Fruit fly (Drosophila melanogaster): ENCODE data around the gene fig.

fig gene

DNA sequence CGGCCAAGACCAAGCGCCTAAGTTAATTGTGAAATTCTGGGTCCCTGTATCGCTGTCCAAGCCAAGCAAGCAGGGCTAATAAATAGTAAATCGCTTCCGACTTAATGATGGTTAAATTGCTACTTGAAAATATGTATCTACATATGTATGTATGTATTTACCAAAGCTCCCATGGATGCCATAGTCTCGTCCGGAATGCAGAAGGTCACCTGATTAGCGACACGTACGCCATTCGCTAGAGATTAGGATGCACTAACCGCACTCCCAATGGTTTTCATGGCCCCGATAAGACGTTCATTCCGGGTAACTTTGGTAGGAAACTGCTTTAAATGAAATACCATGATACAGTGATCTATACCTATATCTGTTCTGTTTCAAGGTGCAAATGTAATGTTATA lies 21.5 kb downstream of the fig start:
- TF ChIP-seq CG8119 (GFP tag; IDR thresholded peaks at IDR 0.05) (no peak), Eip78C (GFP tag) (no peak), CG8319 (GFP tag; optimal IDR thresholded peaks at IDR 0.05) (no peak), dsx (GFP tag; optimal IDR thresholded peaks at IDR 0.05; ENCODE audit: poor library complexity, severe bottlenecking) (no peak), CG3919 (GFP tag; optimal IDR thresholded peaks at IDR 0.05) (no peak), CG6163 (GFP tag; IDR thresholded peaks at IDR 0.05) (no peak), Sox14 (GFP tag; optimal IDR thresholded peaks at IDR 0.05) (no peak), esn (GFP tag; optimal IDR thresholded peaks at IDR 0.05) (no peak), CG8632 (GFP tag; optimal IDR thresholded peaks at IDR 0.05) (no peak), Met (GFP tag; optimal IDR thresholded peaks at IDR 0.05) (no peak), eg (GFP tag; IDR thresholded peaks at IDR 0.05) (no peak), CG9139 (GFP tag; optimal IDR thresholded peaks at IDR 0.05) (no peak), lz (GFP tag; optimal IDR thresholded peaks at IDR 0.05) (no peak), achi (GFP tag; optimal IDR thresholded peaks at IDR 0.05) (no peak), Sox15 (GFP tag; optimal IDR thresholded peaks at IDR 0.05) (no peak), CG11294 (GFP tag; IDR thresholded peaks at IDR 0.05) (no peak), acj6 (GFP tag; optimal IDR thresholded peaks at IDR 0.05) (no peak), CG32006 (GFP tag; optimal IDR thresholded peaks at IDR 0.05) (no peak), Ets96B (tag; optimal IDR thresholded peaks at IDR 0.05) (no peak), CG34406 (GFP tag; optimal IDR thresholded peaks at IDR 0.05) (no peak)

DNA sequence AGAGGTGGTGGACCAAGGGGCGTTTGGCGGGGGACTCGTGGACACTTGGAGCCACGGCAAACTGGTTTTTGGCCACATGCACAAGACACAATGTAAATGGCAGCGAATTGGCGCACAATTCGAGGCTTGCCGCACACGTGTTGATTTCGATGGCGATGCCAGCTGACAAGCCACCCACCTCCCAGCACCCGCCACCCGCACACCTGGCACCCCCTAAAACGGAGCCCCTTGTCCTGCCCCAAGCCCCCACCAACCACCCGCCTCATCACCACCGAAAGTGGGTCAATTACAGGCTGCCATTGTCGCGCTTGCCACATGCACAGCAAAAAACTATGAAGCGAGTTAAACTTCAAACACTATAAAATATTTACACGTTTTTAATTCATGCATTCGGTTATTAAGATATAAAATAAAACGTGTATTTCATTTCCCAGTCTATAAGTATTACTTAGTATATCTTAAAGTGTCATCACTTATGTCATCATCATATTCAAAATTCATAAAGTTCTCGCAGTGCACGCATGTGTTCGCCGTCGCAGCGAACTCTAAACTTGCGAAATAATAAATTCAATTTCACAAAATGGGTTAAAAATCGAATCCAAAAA lies 22.0 kb downstream of the fig start:
- peak; percentile 68 for TF ChIP-seq CG3919 (GFP tag; optimal IDR thresholded peaks at IDR 0.05)
- no peak for TF ChIP-seq Ets21C (GFP tag; optimal IDR thresholded peaks at IDR 0.05)
- TF ChIP-seq Blimp-1 (GFP tag; optimal IDR thresholded peaks at IDR 0.05) = no peak
- no peak for TF ChIP-seq fd59A (GFP tag; optimal IDR thresholded peaks at IDR 0.05)
- peak; percentile 49 for TF ChIP-seq net (GFP tag; optimal IDR thresholded peaks at IDR 0.05)
- TF ChIP-seq Sox15 (GFP tag; optimal IDR thresholded peaks at IDR 0.05) = no peak
- peak; percentile 50 for TF ChIP-seq Eip75B (GFP tag; optimal IDR thresholded peaks at IDR 0.05)
- peak; percentile 36 for TF ChIP-seq dac (GFP tag; optimal IDR thresholded peaks at IDR 0.05)
- peak; percentile 62 for TF ChIP-seq CG34406 (GFP tag; optimal IDR thresholded peaks at IDR 0.05)
- peak; percentile 44 for TF ChIP-seq topi (GFP tag; optimal IDR thresholded peaks at IDR 0.05)
- peak; percentile 77 for TF ChIP-seq dsx (GFP tag; optimal IDR thresholded peaks at IDR 0.05; ENCODE audit: poor library complexity, severe bottlenecking)
- peak; percentile 1 for TF ChIP-seq CG1621 (tag; optimal IDR thresholded peaks at IDR 0.05)
- peak; percentile 41 for TF ChIP-seq CG10669 (GFP tag; optimal IDR thresholded peaks at IDR 0.05)
- peak; percentile 16 for TF ChIP-seq CG6808 (GFP tag; optimal IDR thresholded peaks at IDR 0.05)
- peak; percentile 39 for TF ChIP-seq cyc (GFP tag; optimal IDR thresholded peaks at IDR 0.05)
- TF ChIP-seq salr (GFP tag; optimal IDR thresholded peaks at IDR 0.05) = peak in 1 of 2 experiments; percentile 11
- no peak for TF ChIP-seq CG6854 (GFP tag; optimal IDR thresholded peaks at IDR 0.05)
- peak; percentile 88 for TF ChIP-seq CG15336 (GFP tag; IDR thresholded peaks at IDR 0.05)
- TF ChIP-seq CG31627 (GFP tag; optimal IDR thresholded peaks at IDR 0.05) = peak; percentile 43
- peak; percentile 59 for TF ChIP-seq Met (GFP tag; optimal IDR thresholded peaks at IDR 0.05)
- TF ChIP-seq CG11762 (GFP tag; optimal IDR thresholded peaks at IDR 0.05; ENCODE audit: insufficient read depth) = peak; percentile 35
- peak; percentile 79 for TF ChIP-seq Hr4 (GFP tag; optimal IDR thresholded peaks at IDR 0.05)
- TF ChIP-seq Hr39 (GFP tag; optimal IDR thresholded peaks at IDR 0.05) = peak; percentile 43
- peak; percentile 40 for TF ChIP-seq CG10631 (GFP tag; optimal IDR thresholded peaks at IDR 0.05)
- TF ChIP-seq CG11902 (GFP tag; optimal IDR thresholded peaks at IDR 0.05) = peak; percentile 34
- peak; percentile 27 for TF ChIP-seq Sox14 (GFP tag; optimal IDR thresholded peaks at IDR 0.05)
- TF ChIP-seq OdsH (GFP tag; optimal IDR thresholded peaks at IDR 0.05) = peak; percentile 67
- TF ChIP-seq Eip78C (GFP tag) = peak; percentile 80
- TF ChIP-seq eg (GFP tag; IDR thresholded peaks at IDR 0.05) = peak; percentile 84
- TF ChIP-seq spab (GFP tag; optimal IDR thresholded peaks at IDR 0.05) = peak; percentile 23
- TF ChIP-seq Eip93F (GFP tag; optimal IDR thresholded peaks at IDR 0.05) = no peak
- TF ChIP-seq ss (GFP tag; optimal IDR thresholded peaks at IDR 0.05) = no peak
- TF ChIP-seq CG6276 (GFP tag; optimal IDR thresholded peaks at IDR 0.05) = peak; percentile 71
- no peak for TF ChIP-seq CG9139 (GFP tag; optimal IDR thresholded peaks at IDR 0.05)
- peak; percentile 60 for TF ChIP-seq CG8632 (GFP tag; optimal IDR thresholded peaks at IDR 0.05)
- peak; percentile 49 for TF ChIP-seq CG7368 (GFP tag; optimal IDR thresholded peaks at IDR 0.05)
- TF ChIP-seq CG8119 (GFP tag; IDR thresholded peaks at IDR 0.05) = peak; percentile 83
- TF ChIP-seq esn (GFP tag; optimal IDR thresholded peaks at IDR 0.05) = peak; percentile 57
- peak; percentile 46 for TF ChIP-seq Ets96B (tag; optimal IDR thresholded peaks at IDR 0.05)
- no peak for TF ChIP-seq CG16779 (tag; optimal IDR thresholded peaks at IDR 0.05)

All from whole organism, prepupa.